Fruit fly (Drosophila melanogaster) whole organism, embryonic: ENCODE results near the gene Ccp84Ad.

Experiments used
- CG10147 ChIP-seq: fragments of 200-800 bp; sonication (Bioruptor generic); optimal IDR thresholded peaks from 2 replicates; lab custom pipeline; 2019; ENCODE audit warnings: missing biosample characterization, mild to moderate bottlenecking, missing genetic modification characterization, moderate library complexity
- CG10267 ChIP-seq: fragments of 200-800 bp; sonication (Bioruptor generic); optimal IDR thresholded peaks from 2 replicates; lab custom pipeline; 2018; ENCODE audit warnings: missing biosample characterization, mild to moderate bottlenecking, missing genetic modification characterization, moderate library complexity
- CG10543 ChIP-seq: fragments of 200-800 bp; sonication (Bioruptor generic); optimal IDR thresholded peaks from 3 replicates; lab custom pipeline; 2017; ENCODE audit warnings: missing biosample characterization, mild to moderate bottlenecking, missing genetic modification characterization, moderate library complexity
- CG10959 ChIP-seq: fragments of 200-800 bp; sonication (Bioruptor generic); IDR thresholded peaks from 2 replicates; pipeline ENCODE4 v1.3.6; 2022; ENCODE audit warnings: missing biosample characterization, missing genetic modification characterization
- CG10979 ChIP-seq: fragments of 200-800 bp; sonication (Bioruptor generic); optimal IDR thresholded peaks from 2 replicates; lab custom pipeline; 2018; ENCODE audit warnings: missing biosample characterization, mild to moderate bottlenecking, missing genetic modification characterization, moderate library complexity
- CG11093 ChIP-seq: fragments of 200-800 bp; sonication (Bioruptor generic); IDR thresholded peaks from 3 replicates; pipeline ENCODE4 v1.3.6; 2022; ENCODE audit warnings: missing biosample characterization, missing genetic modification characterization
- CG11696 ChIP-seq: fragments of 200-800 bp; sonication (Bioruptor generic); IDR thresholded peaks from 2 replicates; pipeline ENCODE4 v1.3.6; 2022; ENCODE audit warnings: missing biosample characterization, missing genetic modification characterization
- CG11723 ChIP-seq: fragments of 200-800 bp; sonication (Bioruptor generic); optimal IDR thresholded peaks from 2 replicates; lab custom pipeline; 2017; ENCODE audit warnings: missing biosample characterization, mild to moderate bottlenecking, missing genetic modification characterization
- CG12104 ChIP-seq: fragments of 200-800 bp; sonication (Bioruptor generic); optimal IDR thresholded peaks from 3 replicates; lab custom pipeline; 2016; ENCODE audit warnings: missing biosample characterization, missing genetic modification characterization
- CG1233 ChIP-seq: fragments of 200-800 bp; sonication (Bioruptor generic); optimal IDR thresholded peaks from 4 replicates; lab custom pipeline; 2018; ENCODE audit warnings: missing biosample characterization, mild to moderate bottlenecking, missing genetic modification characterization
- CG13424 ChIP-seq: fragments of 200-800 bp; sonication (Bioruptor generic); optimal IDR thresholded peaks from 2 replicates; lab custom pipeline; 2019; ENCODE audit warnings: missing biosample characterization, mild to moderate bottlenecking, missing genetic modification characterization, moderate library complexity
- CG13775 ChIP-seq: fragments of 200-800 bp; sonication (Bioruptor generic); optimal IDR thresholded peaks from 3 replicates; lab custom pipeline; 2017; ENCODE audit warnings: missing biosample characterization, mild to moderate bottlenecking, missing genetic modification characterization
- CG15514 ChIP-seq: fragments of 200-800 bp; sonication (Bioruptor generic); optimal IDR thresholded peaks from 3 replicates; lab custom pipeline; 2017; ENCODE audit warnings: missing biosample characterization, missing genetic modification characterization, mild to moderate bottlenecking, moderate library complexity, missing genetic modification reagents
- CG16813 ChIP-seq: fragments of 200-800 bp; sonication (Bioruptor generic); IDR thresholded peaks from 3 replicates; pipeline ENCODE4 v1.3.6; 2022; ENCODE audit warnings: missing biosample characterization, missing genetic modification characterization; ENCODE audit not compliant: partially characterized antibody
- CG17361 ChIP-seq: fragments of 200-800 bp; sonication (Bioruptor generic); IDR thresholded peaks from 3 replicates; pipeline ENCODE4 v1.3.6; 2022; ENCODE audit warnings: missing biosample characterization, missing genetic modification characterization
- CG18262 ChIP-seq: fragments of 200-800 bp; optimal IDR thresholded peaks from 3 replicates; lab custom pipeline; 2019; ENCODE audit warnings: missing biosample characterization, mild to moderate bottlenecking, missing genetic modification characterization, moderate library complexity
- CG18764 ChIP-seq: fragments of 200-800 bp; sonication (Bioruptor generic); optimal IDR thresholded peaks from 3 replicates; lab custom pipeline; 2016; ENCODE audit warnings: missing biosample characterization, missing genetic modification characterization
- CG2202 ChIP-seq: fragments of 200-800 bp; sonication (Bioruptor generic); optimal IDR thresholded peaks from 2 replicates; lab custom pipeline; 2018; ENCODE audit warnings: missing biosample characterization, mild to moderate bottlenecking, missing genetic modification characterization
- CG7987 ChIP-seq: fragments of 200-800 bp; sonication (Bioruptor generic); optimal IDR thresholded peaks from 2 replicates; lab custom pipeline; 2018; ENCODE audit warnings: missing biosample characterization, mild to moderate bottlenecking, missing genetic modification characterization, moderate library complexity
- CG8924 ChIP-seq: fragments of 200-800 bp; optimal IDR thresholded peaks from 3 replicates; lab custom pipeline; 2019; ENCODE audit warnings: missing biosample characterization, mild to moderate bottlenecking, missing genetic modification characterization, moderate library complexity
- CG9727 ChIP-seq: fragments of 200-800 bp; sonication (Bioruptor generic); optimal IDR thresholded peaks from 3 replicates; lab custom pipeline; 2017; ENCODE audit warnings: missing biosample characterization, mild to moderate bottlenecking, missing genetic modification characterization
- D19A ChIP-seq: fragments of 200-800 bp; optimal IDR thresholded peaks from 3 replicates; lab custom pipeline; 2019; ENCODE audit warnings: missing biosample characterization, mild to moderate bottlenecking, missing genetic modification characterization, moderate library complexity
- Doc2 ChIP-seq: fragments of 200-800 bp; sonication (Bioruptor generic); IDR thresholded peaks from 2 replicates; pipeline ENCODE4 v1.3.6; 2022; ENCODE audit warnings: missing biosample characterization, missing genetic modification characterization
- Dp ChIP-seq: fragments of 200-800 bp; sonication (Bioruptor generic); optimal IDR thresholded peaks from 2 replicates; lab custom pipeline; 2018; ENCODE audit warnings: missing biosample characterization, mild to moderate bottlenecking, missing genetic modification characterization, moderate library complexity
- E2f2 ChIP-seq: fragments of 200-800 bp; sonication (Bioruptor generic); IDR thresholded peaks from 2 replicates; pipeline ENCODE4 v1.3.6; 2022; ENCODE audit warnings: missing biosample characterization, missing genetic modification characterization
- ERR ChIP-seq: fragments of 200-800 bp; sonication (Bioruptor generic); optimal IDR thresholded peaks from 2 replicates; lab custom pipeline; 2016; ENCODE audit warnings: missing biosample characterization, missing genetic modification characterization
- Fer1 ChIP-seq: fragments of 200-800 bp; sonication (Bioruptor generic); optimal IDR thresholded peaks from 2 replicates; lab custom pipeline; 2017; ENCODE audit warnings: missing biosample characterization, mild to moderate bottlenecking, missing genetic modification characterization
- Hr51 ChIP-seq, 2 experiments: fragments of 200-800 bp; sonication (Bioruptor generic); optimal IDR thresholded peaks; 2 replicates in 1 of 2; 3 replicates in 1 of 2; lab custom pipeline; 2016 to 2018; ENCODE audit warnings: missing biosample characterization in 2 of 2, missing genetic modification characterization in 2 of 2, mild to moderate bottlenecking in 1 of 2, moderate library complexity in 1 of 2
- Neu2 ChIP-seq: fragments of 200-800 bp; sonication (Bioruptor generic); optimal IDR thresholded peaks from 3 replicates; lab custom pipeline; 2016; ENCODE audit warnings: missing biosample characterization, missing genetic modification characterization, borderline replicate concordance
- Pdp1 ChIP-seq, 2 experiments: fragments of 200-800 bp; sonication (Bioruptor generic); optimal IDR thresholded peaks; 3 replicates each; lab custom pipeline; 2016; ENCODE audit warnings: missing biosample characterization in 2 of 2, missing genetic modification characterization in 2 of 2, mild to moderate bottlenecking in 1 of 2, moderate library complexity in 1 of 2
- Rx ChIP-seq: fragments of 200-800 bp; sonication (Bioruptor generic); IDR thresholded peaks from 2 replicates; pipeline ENCODE4 v1.3.6; 2022; ENCODE audit warnings: missing biosample characterization, missing genetic modification characterization
- Sox100B ChIP-seq: fragments of 200-800 bp; sonication (Bioruptor generic); optimal IDR thresholded peaks from 3 replicates; lab custom pipeline; 2018; ENCODE audit warnings: missing biosample characterization, mild to moderate bottlenecking, missing genetic modification characterization
- ara ChIP-seq: fragments of 200-800 bp; sonication (Bioruptor generic); IDR thresholded peaks from 2 replicates; pipeline ENCODE4 v1.3.6; 2022; ENCODE audit warnings: missing biosample characterization, missing genetic modification characterization
- chif ChIP-seq, 2 experiments: fragments of 200-800 bp; sonication (Bioruptor generic); optimal IDR thresholded peaks; 3 replicates each; lab custom pipeline; 2016; ENCODE audit warnings: missing biosample characterization in 2 of 2, missing genetic modification characterization in 2 of 2
- croc ChIP-seq: fragments of 200-800 bp; sonication (Bioruptor generic); conservative IDR thresholded peaks from 3 replicates; pipeline ENCODE4 v1.3.6; 2022; ENCODE audit warnings: missing biosample characterization, missing genetic modification characterization
- ham ChIP-seq: fragments of 200-800 bp; sonication (Bioruptor generic); IDR thresholded peaks from 2 replicates; pipeline ENCODE4 v1.3.6; 2022; ENCODE audit warnings: missing biosample characterization, missing genetic modification characterization
- lola ChIP-seq, 3 experiments: fragments of >200 bp in 2 of 3; fragments of 200-800 bp in 1 of 3; sonication (Bioruptor generic) in 1 of 3; optimal IDR thresholded peaks; 2 replicates each; lab custom pipeline; 2017 to 2019; ENCODE audit warnings: missing biosample characterization in 3 of 3, missing genetic modification characterization in 3 of 3, mild to moderate bottlenecking in 1 of 3, moderate library complexity in 1 of 3
- onecut ChIP-seq: fragments of 200-800 bp; sonication (Bioruptor generic); IDR thresholded peaks from 2 replicates; pipeline ENCODE4 v1.3.6; 2022; ENCODE audit warnings: missing biosample characterization, missing genetic modification characterization
- org-1 ChIP-seq: fragments of 200-800 bp; sonication (Bioruptor generic); optimal IDR thresholded peaks from 2 replicates; lab custom pipeline; 2017; ENCODE audit warnings: missing biosample characterization, missing genetic modification characterization
- peb ChIP-seq: fragments of 200-800 bp; sonication (Bioruptor generic); IDR thresholded peaks from 2 replicates; pipeline ENCODE4 v1.3.6; 2022; ENCODE audit warnings: missing biosample characterization, missing genetic modification characterization
- prd ChIP-seq, 3 experiments: fragments of >200 bp in 2 of 3; fragments of 200-800 bp in 1 of 3; sonication (Bioruptor generic) in 1 of 3; optimal IDR thresholded peaks in 2 of 3; IDR thresholded peaks in 1 of 3; 2 replicates in 2 of 3; 3 replicates in 1 of 3; pipeline versions ENCODE4 v1.3.6 to Lab custom; 2017 to 2022; ENCODE audit warnings: missing biosample characterization in 1 of 3, missing genetic modification characterization in 1 of 3
- pzg ChIP-seq: fragments of 200-800 bp; sonication (Bioruptor generic); optimal IDR thresholded peaks from 3 replicates; lab custom pipeline; 2018; ENCODE audit warnings: missing biosample characterization, mild to moderate bottlenecking, missing genetic modification characterization, moderate library complexity
- sc ChIP-seq, 3 experiments: fragments of >200 bp in 2 of 3; fragments of 200-800 bp in 1 of 3; sonication (Bioruptor generic) in 1 of 3; optimal IDR thresholded peaks; 2 replicates in 2 of 3; 3 replicates in 1 of 3; lab custom pipeline; 2017; ENCODE audit warnings: mild to moderate bottlenecking in 1 of 3, missing biosample characterization in 1 of 3, missing genetic modification characterization in 1 of 3, missing genetic modification reagents in 1 of 3
- sens ChIP-seq: fragments of 200-800 bp; sonication (Bioruptor generic); peaks from one replicate; lab custom pipeline; 2016; ENCODE audit warnings: missing biosample characterization, missing genetic modification characterization
- stwl ChIP-seq: fragments of 200-800 bp; sonication (Bioruptor generic); optimal IDR thresholded peaks from 3 replicates; lab custom pipeline; 2018; ENCODE audit warnings: missing biosample characterization, mild to moderate bottlenecking, missing genetic modification characterization, moderate library complexity
- zen ChIP-seq: fragments of 200-800 bp; sonication (Bioruptor generic); optimal IDR thresholded peaks from 3 replicates; lab custom pipeline; 2018; ENCODE audit warnings: missing biosample characterization, mild to moderate bottlenecking, missing genetic modification characterization, moderate library complexity

The Ccp84Ad gene

dm6 chr3R:6664371-6665116, 28.0 kb upstream of the Ccp84Ad start (continued):
- TF ChIP-seq chif (GFP tag; optimal IDR thresholded peaks at IDR 0.05; lab: Kevin White, UChicago) (peak in 1 of 2 experiments; percentile 17), CG7987 (GFP tag; lab: Kevin White, UChicago) (no peak), CG10979 (tag; lab: Kevin White, UChicago) (peak; percentile 9), CG1233 (GFP tag; lab: Kevin White, UChicago) (peak; percentile 12), Hr51 (GFP tag; optimal IDR thresholded peaks at IDR 0.05; lab: Kevin White, UChicago) (peak in 1 of 2 experiments; percentile 27), CG12104 (GFP tag; lab: Kevin White, UChicago) (peak; percentile 8), CG9727 (GFP tag; lab: Kevin White, UChicago) (peak; percentile 39), CG18764 (GFP tag; lab: Kevin White, UChicago) (no peak), CG15514 (GFP tag; lab: Kevin White, UChicago) (no peak), CG18262 (tag; lab: Kevin White, UChicago) (peak; percentile 61), Dp (peak; percentile 41), CG11696 (0 out of 2 replicates have a peak, but pooled peaks have one; percentile 33), Fer1 (no peak), zen (tag; lab: Kevin White, UChicago) (peak; percentile 22), CG8924 (tag; lab: Kevin White, UChicago) (peak; percentile 9), CG10959 (GFP tag; lab: Robert Waterston, UW) (0 out of 2 replicates have a peak, but pooled peaks have one; percentile 42), CG10267 (tag; lab: Kevin White, UChicago) (peak; percentile 7), Neu2 (GFP tag; lab: Kevin White, UChicago) (peak; percentile 39), CG11093 (GFP tag; lab: Robert Waterston, UW) (peak; percentile 17; the same call in 1 of the 3 replicates), onecut (GFP tag; lab: Robert Waterston, UW) (peak; percentile 21; the same call in 1 of the 2 replicates), croc (no peak), lola (GFP tag; optimal IDR thresholded peaks at IDR 0.05; lab: Kevin White, UChicago) (peak in 1 of 3 experiments; percentile 27), CG10543 (GFP tag; lab: Kevin White, UChicago) (no peak), CG10147 (GFP tag; lab: Kevin White, UChicago) (no peak), org-1 (GFP tag; lab: Kevin White, UChicago) (peak; percentile 13), Sox100B (GFP tag; lab: Kevin White, UChicago) (peak; percentile 27), peb (GFP tag; lab: Robert Waterston, UW) (no peak), D19A (tag; lab: Kevin White, UChicago) (peak; percentile 16), ERR (GFP tag; lab: Kevin White, UChicago) (no peak), sens (GFP tag; lab: Kevin White, UChicago) (peak; percentile 74), ara (GFP tag; lab: Robert Waterston, UW) (no peak; the same call in 1 of the 2 replicates), sc (optimal IDR thresholded peaks at IDR 0.05; lab: Kevin White, UChicago) (no peak), sc (GFP tag; optimal IDR thresholded peaks at IDR 0.05; lab: Kevin White, UChicago) (peak; percentile 4), pzg (GFP tag; lab: Kevin White, UChicago) (no peak), stwl (tag; lab: Kevin White, UChicago) (peak; percentile 3), CG13775 (peak; percentile 23), Rx (GFP tag; lab: Robert Waterston, UW) (0 out of 2 replicates have a peak, but pooled peaks have one; percentile 4), ham (no peak), CG16813 (GFP tag; lab: Robert Waterston, UW) (0 out of 3 replicates have a peak, but pooled peaks have one; percentile 9), CG17361 (GFP tag; lab: Robert Waterston, UW) (peak; percentile 75), CG13424 (tag; lab: Kevin White, UChicago) (peak; percentile 18), E2f2 (peak; percentile 66), CG11723 (no peak), Pdp1 (GFP tag; optimal IDR thresholded peaks at IDR 0.05; lab: Kevin White, UChicago) (peak in 1 of 2 experiments; percentile 12), prd (optimal IDR thresholded peaks at IDR 0.05; lab: Kevin White, UChicago) (no peak), prd (GFP tag; IDR thresholded peaks at IDR 0.05; lab: Robert Waterston, UW) (peak; percentile 31; the same call in 1 of the 3 replicates), CG2202 (tag; lab: Kevin White, UChicago) (peak; percentile 30), Doc2 (GFP tag; lab: Robert Waterston, UW) (no peak)
